Worm (Caenorhabditis elegans) whole organism, L4/young adult: ENCODE results near the gene C25E10.11.

ENCODE experiments used
- dao-5 ChIP-seq: sonication (generic microtip); optimal IDR thresholded peaks from 2 replicates; lab custom pipeline; 2016; ENCODE audit warnings: missing genotype, missing genetic modification characterization, moderate library complexity, missing compliant biosample characterization
- him-1 ChIP-seq: sonication (generic microtip); optimal IDR thresholded peaks from 2 replicates; lab custom pipeline; 2016; ENCODE audit warnings: missing genotype, missing genetic modification reagents, missing genetic modification characterization, missing compliant biosample characterization

DNA sequence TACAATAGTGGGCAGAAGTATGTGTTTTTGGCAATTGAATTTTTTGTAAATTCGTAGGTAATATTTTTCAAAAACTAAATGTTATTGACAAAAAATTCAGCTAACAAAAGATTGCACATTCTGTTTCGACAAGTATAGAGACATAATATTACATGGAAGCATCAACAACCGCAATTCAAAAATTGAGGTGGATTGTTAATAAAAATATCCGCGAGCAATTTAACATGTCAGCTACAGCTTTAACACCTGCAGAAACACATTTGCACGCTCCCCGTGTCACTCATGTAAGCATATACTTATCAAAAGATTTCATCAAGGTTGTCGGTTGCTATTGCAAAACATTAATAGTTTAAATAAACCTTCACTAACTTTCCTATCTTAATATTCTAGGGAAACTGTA, 22.8 kb downstream of the C25E10.11 start, which contains the start of gene srsx-34:
- TF ChIP-seq him-1 (tag; lab: Kevin White, UChicago) (no peak), dao-5 (tag; lab: Kevin White, UChicago) (no peak)
